Worm (Caenorhabditis elegans) whole organism, L1 larva: Measurements from ENCODE around the gene gck-2.

ENCODE experiments used
- C16A3.4 ChIP-seq: fragments of 150-350 bp; optimal IDR thresholded peaks from 2 replicates; lab custom pipeline; 2014; ENCODE audit warnings: missing biosample characterization, missing genetic modification characterization
- aly-2 ChIP-seq: fragments of 150-350 bp; optimal IDR thresholded peaks from 2 replicates; lab custom pipeline; 2014; ENCODE audit warnings: missing biosample characterization, missing genetic modification characterization
- ceh-90 ChIP-seq: sonication (generic microtip); optimal IDR thresholded peaks from 2 replicates; lab custom pipeline; 2016; ENCODE audit warnings: missing genetic modification characterization, missing compliant biosample characterization
- dpl-1 ChIP-seq, 3 experiments: fragments of 150-350 bp in 2 of 3; sonication (generic microtip) in 1 of 3; optimal IDR thresholded peaks; 2 replicates each; lab custom pipeline; 2014 to 2017; ENCODE audit warnings: missing biosample characterization in 3 of 3, missing genetic modification characterization in 3 of 3, missing genetic modification reagents in 3 of 3
- dsc-1 ChIP-seq: sonication (generic microtip); optimal IDR thresholded peaks from 2 replicates; lab custom pipeline; 2016; ENCODE audit warnings: mild to moderate bottlenecking, missing genetic modification characterization, missing compliant biosample characterization
- efl-1 ChIP-seq, 4 experiments: fragments of 150-350 bp; optimal IDR thresholded peaks in 3 of 4; peaks in 1 of 4; 1 replicate in 1 of 4; 2 replicates in 3 of 4; lab custom pipeline; 2014; ENCODE audit warnings: missing biosample characterization in 2 of 4, missing genetic modification characterization in 2 of 4, missing genetic modification reagents in 2 of 4
- efl-3 ChIP-seq: fragments of 200-800 bp; sonication (Bioruptor generic); optimal IDR thresholded peaks from 2 replicates; lab custom pipeline; 2018; ENCODE audit warnings: mild to moderate bottlenecking, missing genetic modification characterization, missing compliant biosample characterization
- elt-2 ChIP-seq: sonication (generic microtip); optimal IDR thresholded peaks from 2 replicates; lab custom pipeline; 2016; ENCODE audit warnings: missing genetic modification characterization, mild to moderate bottlenecking, inconsistent platforms, missing compliant biosample characterization, missing genetic modification reagents
- fkh-10 ChIP-seq: sonication (generic microtip); optimal IDR thresholded peaks from 2 replicates; lab custom pipeline; 2017; ENCODE audit warnings: missing biosample characterization, missing genetic modification reagents, missing genetic modification characterization
- fkh-4 ChIP-seq: sonication (generic microtip); optimal IDR thresholded peaks from 2 replicates; lab custom pipeline; 2016; ENCODE audit warnings: missing compliant biosample characterization, missing genetic modification characterization, borderline replicate concordance
- fkh-8 ChIP-seq: sonication (generic microtip); optimal IDR thresholded peaks from 2 replicates; lab custom pipeline; 2016; ENCODE audit warnings: mild to moderate bottlenecking, missing genetic modification characterization, missing compliant biosample characterization
- fos-1 ChIP-seq: fragments of 150-350 bp; optimal IDR thresholded peaks from 2 replicates; lab custom pipeline; 2014; ENCODE audit warnings: missing biosample characterization, missing genetic modification characterization
- hlh-17 ChIP-seq: fragments of 200-800 bp; sonication (Bioruptor generic); optimal IDR thresholded peaks from 2 replicates; lab custom pipeline; 2018; ENCODE audit warnings: missing genetic modification characterization, mild to moderate bottlenecking, missing compliant biosample characterization, moderate library complexity, borderline replicate concordance
- hlh-4 ChIP-seq: sonication (generic microtip); optimal IDR thresholded peaks from 2 replicates; lab custom pipeline; 2016; ENCODE audit warnings: mild to moderate bottlenecking, missing genetic modification characterization, missing compliant biosample characterization
- lin-39 ChIP-seq: fragments of 150-350 bp; optimal IDR thresholded peaks from 2 replicates; lab custom pipeline; 2014; ENCODE audit warnings: missing biosample characterization, missing genetic modification reagents, missing genetic modification characterization
- lir-3 ChIP-seq: sonication (generic microtip); optimal IDR thresholded peaks from 2 replicates; lab custom pipeline; 2016; ENCODE audit warnings: mild to moderate bottlenecking, missing genetic modification characterization, moderate library complexity, missing compliant biosample characterization; ENCODE audit not compliant: poor library complexity
- lsy-2 ChIP-seq, 2 experiments: fragments of 150-350 bp; optimal IDR thresholded peaks; 2 replicates each; lab custom pipeline; 2014; ENCODE audit warnings: missing biosample characterization in 2 of 2, missing genetic modification characterization in 2 of 2
- nhr-11 ChIP-seq: fragments of 150-350 bp; optimal IDR thresholded peaks from 2 replicates; lab custom pipeline; 2014; ENCODE audit warnings: missing biosample characterization, missing genetic modification characterization
- nhr-19 ChIP-seq: fragments of 200-800 bp; sonication (Bioruptor generic); conservative IDR thresholded peaks from 2 replicates; pipeline ENCODE4 v1.3.6; 2022; ENCODE audit warnings: missing genetic modification characterization, missing compliant biosample characterization
- nhr-237 ChIP-seq: fragments of 150-350 bp; optimal IDR thresholded peaks from 2 replicates; lab custom pipeline; 2014; ENCODE audit warnings: missing biosample characterization, missing genetic modification characterization
- nhr-47 ChIP-seq: sonication (generic microtip); optimal IDR thresholded peaks from 2 replicates; lab custom pipeline; 2016; ENCODE audit warnings: mild to moderate bottlenecking, missing genetic modification characterization, moderate library complexity, missing compliant biosample characterization
- nhr-71 ChIP-seq: sonication (generic microtip); optimal IDR thresholded peaks from 2 replicates; lab custom pipeline; 2016; ENCODE audit warnings: mild to moderate bottlenecking, missing genetic modification characterization, moderate library complexity, missing compliant biosample characterization
- nhr-76 ChIP-seq: sonication (generic microtip); optimal IDR thresholded peaks from 2 replicates; lab custom pipeline; 2017; ENCODE audit warnings: missing biosample characterization, missing genetic modification characterization
- pax-3 ChIP-seq: fragments of 200-800 bp; sonication (Bioruptor generic); optimal IDR thresholded peaks from 2 replicates; lab custom pipeline; 2018; ENCODE audit warnings: mild to moderate bottlenecking, missing genetic modification characterization, moderate library complexity, missing compliant biosample characterization
- skn-1 ChIP-seq: fragments of 150-350 bp; optimal IDR thresholded peaks from 2 replicates; lab custom pipeline; 2014; ENCODE audit warnings: missing biosample characterization, missing genetic modification characterization
- snpc-4 ChIP-seq: fragments of 150-350 bp; optimal IDR thresholded peaks from 2 replicates; lab custom pipeline; 2014; ENCODE audit warnings: missing biosample characterization, missing genetic modification characterization
- sox-4 ChIP-seq: sonication (generic microtip); optimal IDR thresholded peaks from 2 replicates; lab custom pipeline; 2016; ENCODE audit warnings: missing genetic modification characterization, missing compliant biosample characterization
- sup-37 ChIP-seq: fragments of 200-800 bp; sonication (Bioruptor generic); optimal IDR thresholded peaks from 2 replicates; lab custom pipeline; 2018; ENCODE audit warnings: mild to moderate bottlenecking, missing genetic modification characterization, missing compliant biosample characterization
- unc-30 ChIP-seq: sonication (generic microtip); optimal IDR thresholded peaks from 2 replicates; lab custom pipeline; 2017; ENCODE audit warnings: missing biosample characterization, missing genetic modification characterization
- unc-98 ChIP-seq: fragments of 200-800 bp; sonication (Bioruptor generic); IDR thresholded peaks from 2 replicates; pipeline ENCODE4 v1.3.6; 2022; ENCODE audit warnings: missing genetic modification characterization, missing compliant biosample characterization
- vab-15 ChIP-seq: sonication (generic microtip); optimal IDR thresholded peaks from 2 replicates; lab custom pipeline; 2017; ENCODE audit warnings: missing genotype, mild to moderate bottlenecking, missing genetic modification characterization, missing compliant biosample characterization
- zip-4 ChIP-seq: fragments of 200-800 bp; sonication (Bioruptor generic); optimal IDR thresholded peaks from 2 replicates; lab custom pipeline; 2018; ENCODE audit warnings: mild to moderate bottlenecking, missing genetic modification characterization, moderate library complexity, missing compliant biosample characterization

Gene gck-2

ce11 chrV:6783044-6783625 lies 9.3 kb downstream of the gck-2 start:
- TF ChIP-seq unc-98 (GFP tag; lab: Robert Waterston, UW) (no peak), efl-1 (optimal IDR thresholded peaks at IDR 0.05; lab: Kevin White, UChicago) (no peak), efl-1 (GFP tag; optimal IDR thresholded peaks at IDR 0.05 in 1 of 2; lab: Kevin White, UChicago) (peak in 1 of 2 experiments; percentile 60)

- no peak for TF ChIP-seq skn-1 (tag; lab: Kevin White, UChicago)
- no peak for TF ChIP-seq nhr-19 (GFP tag; lab: Robert Waterston, UW)
- TF ChIP-seq snpc-4 (tag; lab: Kevin White, UChicago), result no peak
- TF ChIP-seq fkh-10, result no peak
- no peak for TF ChIP-seq lir-3 (tag; lab: Kevin White, UChicago)
- no peak for TF ChIP-seq C16A3.4 (tag; lab: Kevin White, UChicago)
- TF ChIP-seq, all 84 proteins: peak for 0
Observed at ce11 chrV:6782260-6782659, 10.2 kb downstream of the gck-2 start.

- peak; percentile 62 for TF ChIP-seq hlh-4 (tag; lab: Kevin White, UChicago)
- peak; percentile 33 for TF ChIP-seq nhr-47 (tag; lab: Kevin White, UChicago)
- TF ChIP-seq nhr-71 (tag; lab: Kevin White, UChicago), result peak; percentile 54
- TF ChIP-seq sup-37, result no peak
- no peak for TF ChIP-seq dpl-1 (GFP tag; optimal IDR thresholded peaks at IDR 0.05; lab: Kevin White, UChicago)
- TF ChIP-seq nhr-76 (tag; lab: Kevin White, UChicago), result no peak
- no peak for TF ChIP-seq ceh-90 (tag; lab: Kevin White, UChicago)
- no peak for TF ChIP-seq lin-39 (tag; lab: Kevin White, UChicago)
- peak; percentile 48 for TF ChIP-seq fkh-8 (tag; lab: Kevin White, UChicago)
Observed at ce11 chrV:6780676-6781075, 11.8 kb downstream of the gck-2 start.

ce11 chrV:6780166-6780565 lies 12.3 kb downstream of the gck-2 start, which contains the start of gene ZC404.15:
Gene ZC404.15 (plus strand): TSS chrV:6780466.
- TF ChIP-seq nhr-11 (tag; lab: Kevin White, UChicago) (no peak), fkh-4 (tag; lab: Kevin White, UChicago) (no peak), hlh-4 (tag; lab: Kevin White, UChicago) (no peak), aly-2 (tag; lab: Kevin White, UChicago) (no peak), dpl-1 (GFP tag; optimal IDR thresholded peaks at IDR 0.05; lab: Kevin White, UChicago) (no peak), pax-3 (tag; lab: Kevin White, UChicago) (no peak), efl-3 (GFP tag; lab: Kevin White, UChicago) (no peak), dsc-1 (tag; lab: Kevin White, UChicago) (no peak), zip-4 (GFP tag; lab: Kevin White, UChicago) (no peak), unc-30 (tag; lab: Kevin White, UChicago) (no peak), efl-1 (optimal IDR thresholded peaks at IDR 0.05; lab: Kevin White, UChicago) (no peak), efl-1 (GFP tag; optimal IDR thresholded peaks at IDR 0.05 in 1 of 2; lab: Kevin White, UChicago) (no peak), elt-2 (no peak), vab-15 (no peak), fos-1 (tag; lab: Kevin White, UChicago) (no peak), hlh-17 (no peak), skn-1 (tag; lab: Kevin White, UChicago) (no peak), lsy-2 (tag; optimal IDR thresholded peaks at IDR 0.05; lab: Kevin White, UChicago) (no peak), lin-39 (tag; lab: Kevin White, UChicago) (no peak), ceh-90 (tag; lab: Kevin White, UChicago) (no peak), nhr-237 (tag; lab: Kevin White, UChicago) (no peak)
- TF ChIP-seq, all 84 proteins: peak for 0

- TF ChIP-seq fkh-8 (tag; lab: Kevin White, UChicago), result peak; percentile 67
- TF ChIP-seq nhr-11 (tag; lab: Kevin White, UChicago), result peak; percentile 36
- TF ChIP-seq nhr-47 (tag; lab: Kevin White, UChicago), result peak; percentile 15
- peak; percentile 89 for TF ChIP-seq hlh-4 (tag; lab: Kevin White, UChicago)
- TF ChIP-seq sox-4 (tag; lab: Kevin White, UChicago), result no peak
- TF ChIP-seq nhr-71 (tag; lab: Kevin White, UChicago), result peak; percentile 59
Observed at ce11 chrV:6778457-6778856, 14.0 kb downstream of the gck-2 start.
